Worm (Caenorhabditis elegans): ENCODE measurements around the gene cyp-33C11.

DNA sequence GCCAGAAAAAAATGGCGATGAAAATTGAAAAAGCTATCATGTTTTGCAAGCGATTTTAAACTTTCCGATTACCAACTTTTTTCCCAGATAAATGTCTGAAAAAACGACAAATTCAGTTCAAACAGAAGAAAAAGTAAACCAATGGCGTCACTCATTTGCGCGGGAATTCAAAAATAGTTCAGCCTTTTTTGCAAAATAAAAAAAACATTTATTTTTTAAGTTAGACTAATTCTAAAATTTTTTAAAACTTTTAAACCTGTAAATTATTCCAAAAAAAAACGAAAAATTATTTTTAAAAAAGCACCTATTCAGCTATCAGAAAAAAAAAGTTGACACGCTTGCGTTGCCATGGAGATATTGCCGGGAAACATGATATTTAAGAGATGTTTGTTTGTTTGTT lies at the start of gene cyp-33C11:
- TF ChIP-seq W03F9.2 (tag; optimal IDR thresholded peaks at IDR 0.05) (no peak), him-1 (tag; optimal IDR thresholded peaks at IDR 0.05) (no peak)

All from whole organism, L4/young adult.